Worm (Caenorhabditis elegans) whole organism, L4/young adult: ENCODE results near the gene T10F2.2.

Experiments used
- W03F9.2 ChIP-seq: fragments of 150-350 bp; optimal IDR thresholded peaks from 2 replicates; lab custom pipeline; 2014; ENCODE audit warnings: missing biosample characterization, missing genetic modification characterization
- dao-5 ChIP-seq: sonication (generic microtip); optimal IDR thresholded peaks from 2 replicates; lab custom pipeline; 2016; ENCODE audit warnings: missing genotype, missing genetic modification characterization, moderate library complexity, missing compliant biosample characterization
- him-1 ChIP-seq: sonication (generic microtip); optimal IDR thresholded peaks from 2 replicates; lab custom pipeline; 2016; ENCODE audit warnings: missing genotype, missing genetic modification reagents, missing genetic modification characterization, missing compliant biosample characterization

ce11 chrIII:5195690-5196089, 30.6 kb upstream of the T10F2.2 start, which contains the start of gene moc-6:
- TF ChIP-seq him-1 (tag; lab: Kevin White, UChicago), result no peak
- TF ChIP-seq W03F9.2, result no peak
- TF ChIP-seq dao-5, result no peak
